Worm (Caenorhabditis elegans) whole organism, L4 larva: Measurements from ENCODE around the gene gcy-29.

Experiments
- D1046.2 ChIP-seq: fragments of 200-800 bp; sonication (Bioruptor generic); IDR thresholded peaks from 2 replicates; pipeline ENCODE4 v1.3.6; 2022; ENCODE audit warnings: missing genetic modification characterization, missing compliant biosample characterization
- F26F4.8 ChIP-seq: fragments of 200-800 bp; sonication (Bioruptor generic); conservative IDR thresholded peaks from 2 replicates; pipeline ENCODE4 v1.3.6; 2022; ENCODE audit warnings: missing genetic modification characterization, missing compliant biosample characterization
- Y105C5A.15 ChIP-seq: fragments of 200-800 bp; sonication (Bioruptor generic); IDR thresholded peaks from 2 replicates; pipeline ENCODE4 v1.3.6; 2022; ENCODE audit warnings: missing genetic modification characterization, missing compliant biosample characterization
- Y75B8A.6 ChIP-seq: fragments of 200-800 bp; sonication (Bioruptor generic); IDR thresholded peaks from 2 replicates; pipeline ENCODE4 v1.3.6; 2022; ENCODE audit warnings: missing genetic modification reagents, missing genetic modification characterization, missing compliant biosample characterization
- ZK337.2 ChIP-seq: fragments of 200-800 bp; sonication (Bioruptor generic); IDR thresholded peaks from 2 replicates; pipeline ENCODE4 v1.3.6; 2022; ENCODE audit warnings: missing genetic modification reagents, missing genetic modification characterization, missing compliant biosample characterization
- ceh-44 ChIP-seq: fragments of 200-800 bp; sonication (Bioruptor generic); IDR thresholded peaks from 2 replicates; pipeline ENCODE4 v1.3.6; 2022; ENCODE audit warnings: missing genetic modification reagents, missing genetic modification characterization, missing compliant biosample characterization
- ceh-62 ChIP-seq: sonication (generic microtip); optimal IDR thresholded peaks from 2 replicates; lab custom pipeline; 2017; ENCODE audit warnings: missing biosample characterization, missing genetic modification characterization
- dpl-1 ChIP-seq: fragments of 150-350 bp; optimal IDR thresholded peaks from 2 replicates; lab custom pipeline; 2014; ENCODE audit warnings: missing biosample characterization, missing genetic modification reagents, missing genetic modification characterization
- gei-8 ChIP-seq: fragments of 200-800 bp; sonication (Bioruptor generic); optimal IDR thresholded peaks from 2 replicates; lab custom pipeline; 2018; ENCODE audit warnings: mild to moderate bottlenecking, missing genetic modification characterization, missing compliant biosample characterization
- hif-1 ChIP-seq, 2 experiments: sonication (generic microtip); optimal IDR thresholded peaks; 2 replicates each; lab custom pipeline; 2016 to 2017; ENCODE audit warnings: missing compliant biosample characterization in 2 of 2, missing genetic modification characterization in 2 of 2, missing genetic modification reagents in 2 of 2, missing genotype in 2 of 2, mild to moderate bottlenecking in 1 of 2
- hmg-1.1 ChIP-seq: fragments of 200-800 bp; sonication (Bioruptor generic); IDR thresholded peaks from 2 replicates; pipeline ENCODE4 v1.3.6; 2022; ENCODE audit warnings: missing genetic modification reagents, missing genetic modification characterization, missing compliant biosample characterization
- lim-7 ChIP-seq: fragments of 200-800 bp; sonication (Bioruptor generic); IDR thresholded peaks from 2 replicates; pipeline ENCODE4 v1.3.6; 2022; ENCODE audit warnings: missing genetic modification characterization, missing compliant biosample characterization
- lin-15B ChIP-seq: fragments of 150-350 bp; sonication (generic microtip); optimal IDR thresholded peaks from 3 replicates; lab custom pipeline; 2014; ENCODE audit warnings: missing biosample characterization, missing genetic modification characterization
- mep-1 ChIP-seq: fragments of 150-350 bp; sonication (generic microtip); optimal IDR thresholded peaks from 3 replicates; lab custom pipeline; 2014; ENCODE audit warnings: missing biosample characterization, missing genetic modification characterization
- mxl-3 ChIP-seq: fragments of 200-800 bp; sonication (Bioruptor generic); optimal IDR thresholded peaks from 2 replicates; lab custom pipeline; 2018; ENCODE audit warnings: mild to moderate bottlenecking, missing genetic modification characterization, missing compliant biosample characterization
- nhr-102 ChIP-seq: sonication (generic microtip); optimal IDR thresholded peaks from 2 replicates; lab custom pipeline; 2016; ENCODE audit warnings: mild to moderate bottlenecking, missing genetic modification characterization, moderate library complexity, missing compliant biosample characterization
- nhr-25 ChIP-seq: sonication (generic microtip); optimal IDR thresholded peaks from 2 replicates; lab custom pipeline; 2017; ENCODE audit warnings: missing genetic modification characterization, mild to moderate bottlenecking, missing compliant biosample characterization, antibody characterized with exemption, moderate library complexity, borderline replicate concordance; ENCODE audit not compliant: insufficient read depth
- nhr-28 ChIP-seq: fragments of 150-350 bp; optimal IDR thresholded peaks from 2 replicates; lab custom pipeline; 2014; ENCODE audit warnings: missing biosample characterization, missing genetic modification characterization
- nhr-41 ChIP-seq: fragments of 200-800 bp; sonication (Bioruptor generic); IDR thresholded peaks from 2 replicates; pipeline ENCODE4 v1.3.6; 2022; ENCODE audit warnings: missing genetic modification reagents, missing genetic modification characterization, missing compliant biosample characterization
- nhr-48 ChIP-seq: sonication (generic microtip); optimal IDR thresholded peaks from 2 replicates; lab custom pipeline; 2016; ENCODE audit warnings: mild to moderate bottlenecking, missing genetic modification characterization, missing compliant biosample characterization
- nhr-6 ChIP-seq: fragments of 150-350 bp; optimal IDR thresholded peaks from 2 replicates; lab custom pipeline; 2014; ENCODE audit warnings: missing biosample characterization, missing genetic modification characterization
- nhr-76 ChIP-seq: fragments of 150-350 bp; optimal IDR thresholded peaks from 2 replicates; lab custom pipeline; 2014; ENCODE audit warnings: missing biosample characterization, missing genetic modification characterization
- rbr-2 ChIP-seq: sonication (generic microtip); optimal IDR thresholded peaks from 2 replicates; lab custom pipeline; 2016; ENCODE audit warnings: missing genotype, missing genetic modification characterization, missing compliant biosample characterization
- skn-1 ChIP-seq: fragments of 150-350 bp; optimal IDR thresholded peaks from 2 replicates; lab custom pipeline; 2014; ENCODE audit warnings: missing biosample characterization, missing genetic modification characterization
- snpc-1.2 ChIP-seq: fragments of 200-800 bp; sonication (Bioruptor generic); IDR thresholded peaks from 2 replicates; pipeline ENCODE4 v1.3.6; 2022; ENCODE audit warnings: missing genetic modification reagents, missing genetic modification characterization, missing compliant biosample characterization
- spr-1 ChIP-seq: sonication (generic microtip); optimal IDR thresholded peaks from 2 replicates; lab custom pipeline; 2016; ENCODE audit warnings: mild to moderate bottlenecking, missing genetic modification characterization, missing compliant biosample characterization
- spr-3 ChIP-seq: fragments of 200-800 bp; sonication (Bioruptor generic); optimal IDR thresholded peaks from 2 replicates; lab custom pipeline; 2018; ENCODE audit warnings: mild to moderate bottlenecking, missing genetic modification characterization, missing compliant biosample characterization
- unc-62 ChIP-seq, 3 experiments: fragments of 150-350 bp in 1 of 3; sonication (generic microtip); optimal IDR thresholded peaks in 2 of 3; peaks in 1 of 3; 1 replicate in 1 of 3; 2 replicates in 2 of 3; lab custom pipeline; 2014 to 2017; ENCODE audit warnings: missing biosample characterization in 3 of 3, missing genetic modification characterization in 3 of 3, missing genetic modification reagents in 3 of 3, missing genotype in 1 of 3
- vab-7 ChIP-seq: fragments of 200-800 bp; sonication (Bioruptor generic); IDR thresholded peaks from 2 replicates; pipeline ENCODE4 v1.3.6; 2022; ENCODE audit warnings: missing genetic modification reagents, missing genetic modification characterization, missing compliant biosample characterization
- zag-1 ChIP-seq: fragments of 150-350 bp; optimal IDR thresholded peaks from 2 replicates; lab custom pipeline; 2014; ENCODE audit warnings: missing biosample characterization, missing genetic modification characterization
- zip-11 ChIP-seq: fragments of 200-800 bp; sonication (Bioruptor generic); IDR thresholded peaks from 2 replicates; pipeline ENCODE4 v1.3.6; 2022; ENCODE audit warnings: missing genetic modification characterization, missing compliant biosample characterization
- zip-2 ChIP-seq: fragments of 150-350 bp; optimal IDR thresholded peaks from 2 replicates; lab custom pipeline; 2014; ENCODE audit warnings: missing biosample characterization, missing genetic modification characterization
- ztf-11 ChIP-seq: fragments of 150-350 bp; optimal IDR thresholded peaks from 2 replicates; lab custom pipeline; 2014; ENCODE audit warnings: missing biosample characterization, missing genetic modification characterization

The gcy-29 gene

DNA sequence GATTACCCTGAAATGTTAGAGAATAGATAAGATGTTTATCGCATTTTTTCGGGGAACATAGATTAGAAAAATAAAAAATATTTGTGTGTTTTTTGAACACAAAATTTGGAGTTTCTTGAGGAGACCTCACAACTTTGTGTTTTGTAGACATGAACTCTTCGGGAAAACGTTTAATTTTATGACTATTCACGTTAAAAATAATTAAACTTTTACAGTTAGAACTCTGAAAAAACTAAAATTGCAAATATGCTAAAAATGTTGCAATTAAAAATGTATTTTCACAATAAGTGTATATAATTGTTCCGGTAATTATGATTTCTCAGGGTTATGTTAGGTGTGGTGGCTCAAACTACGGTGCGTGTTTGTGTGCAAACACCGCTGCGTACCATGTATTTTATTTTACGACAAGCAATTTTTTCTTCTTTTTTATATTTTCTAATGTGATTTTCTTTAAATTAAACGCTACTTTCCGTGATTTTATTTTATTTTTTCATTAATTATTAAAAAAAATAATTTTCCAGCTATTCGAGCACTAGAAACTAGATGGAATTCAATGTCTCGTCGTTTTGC is 20.3 kb downstream of the gcy-29 start, which contains the start of the genes F57C2.5 and spat-1 (continued):
- TF ChIP-seq lin-15B (tag; lab: Kevin White, UChicago) (no peak), unc-62 (GFP tag; optimal IDR thresholded peaks at IDR 0.05 in 1 of 2; lab: Kevin White, UChicago) (peak in 1 of 2 experiments; percentile 73), unc-62 (tag; optimal IDR thresholded peaks at IDR 0.05; lab: Kevin White, UChicago) (no peak), spr-3 (GFP tag; lab: Kevin White, UChicago) (no peak)
- TF ChIP-seq, all 104 proteins: peak for 26

- TF ChIP-seq zip-11 (no peak), unc-62 (GFP tag; optimal IDR thresholded peaks at IDR 0.05 in 1 of 2; lab: Kevin White, UChicago) (peak in 1 of 2 experiments; percentile 90), unc-62 (tag; optimal IDR thresholded peaks at IDR 0.05; lab: Kevin White, UChicago) (no peak), ztf-11 (no peak)
Measured at ce11 chrII:14527104-14527503, 21.5 kb downstream of the gcy-29 start.

ce11 chrII:14525013-14525412 is 23.6 kb downstream of the gcy-29 start, which contains the start of gene F57C2.4:
Gene F57C2.4, plus strand, starts transcription at chrII:14525313.
- TF ChIP-seq zip-11, result no peak
- TF ChIP-seq ZK337.2 (GFP tag; lab: Robert Waterston, UW), result no peak
- no peak for TF ChIP-seq vab-7 (GFP tag; lab: Robert Waterston, UW)
- TF ChIP-seq dpl-1 (GFP tag; lab: Kevin White, UChicago), result no peak
- no peak for TF ChIP-seq ceh-44
- no peak for TF ChIP-seq nhr-41
- no peak for TF ChIP-seq F26F4.8 (GFP tag; lab: Robert Waterston, UW)
- TF ChIP-seq gei-8 (GFP tag; lab: Kevin White, UChicago), result no peak
- TF ChIP-seq Y105C5A.15, result no peak
- no peak for TF ChIP-seq D1046.2 (GFP tag; lab: Robert Waterston, UW)
- no peak for TF ChIP-seq mep-1 (tag; lab: Kevin White, UChicago)
- no peak for TF ChIP-seq snpc-1.2 (GFP tag; lab: Robert Waterston, UW)
- TF ChIP-seq nhr-102 (tag; lab: Kevin White, UChicago), result no peak
- TF ChIP-seq zag-1, result no peak
- no peak for TF ChIP-seq nhr-28 (tag; lab: Kevin White, UChicago)
- no peak for TF ChIP-seq hmg-1.1
- no peak for TF ChIP-seq nhr-48 (tag; lab: Kevin White, UChicago)
- no peak for TF ChIP-seq mxl-3 (GFP tag; lab: Kevin White, UChicago)

DNA sequence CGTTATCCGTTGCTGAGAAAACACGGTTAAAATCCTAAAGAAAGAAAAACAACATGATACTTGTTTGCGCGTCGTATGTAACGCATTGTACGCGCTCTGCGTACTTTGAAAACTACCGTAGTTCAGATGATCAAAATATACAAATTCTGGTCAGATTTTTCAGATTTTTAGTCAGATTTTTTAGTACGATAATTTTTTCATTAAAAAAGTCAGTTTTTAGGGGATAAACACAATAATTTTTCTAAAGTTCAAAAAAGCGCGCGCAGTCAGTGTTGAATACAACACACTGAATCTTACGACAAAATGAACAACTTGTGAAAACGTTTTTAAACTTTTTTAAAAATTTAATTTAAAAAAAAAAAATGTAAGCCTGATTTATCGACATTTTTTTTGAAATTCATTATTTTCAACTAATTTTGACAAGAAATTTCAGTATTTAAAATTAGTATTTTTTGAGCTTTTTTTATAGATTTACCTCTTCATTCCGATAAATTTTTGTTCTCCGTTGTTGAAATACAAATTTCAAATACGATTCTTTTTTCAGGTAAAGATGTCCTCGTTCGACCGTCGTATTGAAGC is 24.9 kb downstream of the gcy-29 start, which contains the start of gene pot-2:
Gene pot-2, plus strand, starts transcription at position 529 of the 579 bp plus-strand sequence.
- no peak for TF ChIP-seq hif-1 (tag; optimal IDR thresholded peaks at IDR 0.05; lab: Kevin White, UChicago)
- TF ChIP-seq, all 104 proteins: peak for 0

ce11 chrII:14523070-14523572 is 25.5 kb downstream of the gcy-29 start, which contains the start of gene btb-20:
Gene btb-20, minus strand, starts transcription at chrII:14523522.
- TF ChIP-seq unc-62 (GFP tag; optimal IDR thresholded peaks at IDR 0.05 in 1 of 2; lab: Kevin White, UChicago) (peak in 1 of 2 experiments; percentile 93), unc-62 (tag; optimal IDR thresholded peaks at IDR 0.05; lab: Kevin White, UChicago) (no peak), rbr-2 (tag; lab: Kevin White, UChicago) (no peak), nhr-48 (tag; lab: Kevin White, UChicago) (no peak)

DNA sequence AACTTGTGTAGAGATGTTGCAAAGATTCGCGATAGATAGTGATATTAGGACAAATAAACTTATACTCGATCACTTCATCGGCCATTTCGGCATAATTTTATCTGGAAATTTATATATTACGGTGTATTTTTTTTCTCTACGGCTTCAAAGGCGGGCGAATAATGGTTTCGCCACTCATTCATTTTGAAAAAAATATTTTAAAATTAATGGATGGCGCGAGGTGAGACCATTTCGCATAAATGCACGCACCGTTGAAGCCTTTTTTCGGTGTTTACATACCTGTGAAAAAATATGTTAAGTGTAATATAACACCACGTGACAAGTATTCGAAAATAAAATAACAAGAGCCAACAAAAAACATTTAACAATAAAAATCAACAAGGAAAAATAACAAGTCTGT is 26.6 kb downstream of the gcy-29 start, which contains the start of gene btb-19:
Gene btb-19, minus strand, starts transcription at position 101 of the 400 bp plus-strand sequence.
- no peak for TF ChIP-seq lim-7
- TF ChIP-seq nhr-25 (tag; lab: Kevin White, UChicago), result no peak
- no peak for TF ChIP-seq ceh-62
- no peak for TF ChIP-seq skn-1 (tag; lab: Kevin White, UChicago)
- no peak for TF ChIP-seq nhr-76 (tag; lab: Kevin White, UChicago)
- no peak for TF ChIP-seq nhr-6 (tag; lab: Kevin White, UChicago)
- TF ChIP-seq Y75B8A.6 (GFP tag; lab: Robert Waterston, UW), result no peak
- TF ChIP-seq zip-2 (tag; lab: Kevin White, UChicago), result no peak
- no peak for TF ChIP-seq spr-1 (tag; lab: Kevin White, UChicago)
- TF ChIP-seq, all 104 proteins: peak for 0
